Worm (Caenorhabditis elegans) whole organism, late embryonic: ENCODE results near the gene K02E2.11.
"Not testable (repeated sequence)": the region's sequence is repeated elsewhere in the genome, so short reads cannot be mapped to it uniquely, and the experiment has no call there.

Source experiments
- K09A11.1 ChIP-seq: sonication (generic microtip); optimal IDR thresholded peaks from 2 replicates; lab custom pipeline; 2017; ENCODE audit warnings: antibody characterized with exemption, mild to moderate bottlenecking, missing genetic modification characterization, missing compliant biosample characterization; ENCODE audit not compliant: insufficient read depth
- T23F11.4 ChIP-seq: fragments of 200-800 bp; sonication (Bioruptor generic); optimal IDR thresholded peaks from 2 replicates; lab custom pipeline; 2018; ENCODE audit warnings: mild to moderate bottlenecking, missing genetic modification characterization, missing compliant biosample characterization
- Y22D7AL.16 ChIP-seq: sonication (generic microtip); optimal IDR thresholded peaks from 2 replicates; lab custom pipeline; 2016; ENCODE audit warnings: missing genetic modification characterization, missing compliant biosample characterization
- ahr-1 ChIP-seq: sonication (generic microtip); optimal IDR thresholded peaks from 2 replicates; lab custom pipeline; 2016; ENCODE audit warnings: missing genetic modification characterization, missing compliant biosample characterization
- ama-1 ChIP-seq: fragments of 150-350 bp; optimal IDR thresholded peaks from 2 replicates; lab custom pipeline; 2014
- ceh-18 ChIP-seq: sonication (generic microtip); optimal IDR thresholded peaks from 2 replicates; lab custom pipeline; 2016; ENCODE audit warnings: missing genetic modification characterization, missing compliant biosample characterization
- ceh-24 ChIP-seq: sonication (generic microtip); optimal IDR thresholded peaks from 2 replicates; lab custom pipeline; 2016; ENCODE audit warnings: mild to moderate bottlenecking, missing genetic modification characterization, missing compliant biosample characterization
- ceh-31 ChIP-seq: sonication (generic microtip); optimal IDR thresholded peaks from 2 replicates; lab custom pipeline; 2016; ENCODE audit warnings: missing genetic modification characterization, missing compliant biosample characterization
- ceh-34 ChIP-seq: sonication (generic microtip); optimal IDR thresholded peaks from 2 replicates; lab custom pipeline; 2016; ENCODE audit warnings: mild to moderate bottlenecking, missing genetic modification characterization, missing compliant biosample characterization
- ceh-9 ChIP-seq: sonication (generic microtip); optimal IDR thresholded peaks from 2 replicates; lab custom pipeline; 2016; ENCODE audit warnings: mild to moderate bottlenecking, missing genetic modification characterization, inconsistent platforms, missing compliant biosample characterization
- dmd-4 ChIP-seq: sonication (generic microtip); optimal IDR thresholded peaks from 2 replicates; lab custom pipeline; 2016; ENCODE audit warnings: borderline replicate concordance, missing genetic modification characterization, missing compliant biosample characterization
- eyg-1 ChIP-seq: sonication (generic microtip); optimal IDR thresholded peaks from 2 replicates; lab custom pipeline; 2016; ENCODE audit warnings: missing genotype, missing genetic modification characterization, missing compliant biosample characterization
- fkh-6 ChIP-seq: sonication (generic microtip); optimal IDR thresholded peaks from 2 replicates; lab custom pipeline; 2016; ENCODE audit warnings: missing genetic modification characterization, missing compliant biosample characterization
- gmeb-2 ChIP-seq: sonication (generic microtip); optimal IDR thresholded peaks from 2 replicates; lab custom pipeline; 2016; ENCODE audit warnings: missing genetic modification characterization, inconsistent platforms, missing compliant biosample characterization
- hlh-13 ChIP-seq: fragments of 200-800 bp; sonication (Bioruptor generic); optimal IDR thresholded peaks from 2 replicates; lab custom pipeline; 2018; ENCODE audit warnings: mild to moderate bottlenecking, missing genetic modification characterization, missing compliant biosample characterization
- hlh-15 ChIP-seq: sonication (generic microtip); optimal IDR thresholded peaks from 2 replicates; lab custom pipeline; 2016; ENCODE audit warnings: missing genetic modification characterization, missing compliant biosample characterization
- hlh-30 ChIP-seq: sonication (generic microtip); optimal IDR thresholded peaks from 2 replicates; lab custom pipeline; 2017; ENCODE audit warnings: antibody characterized with exemption, missing genetic modification characterization, missing compliant biosample characterization; ENCODE audit not compliant: insufficient read depth
- hlh-8 ChIP-seq: sonication (generic microtip); optimal IDR thresholded peaks from 2 replicates; lab custom pipeline; 2016; ENCODE audit warnings: missing genotype, missing genetic modification characterization, missing compliant biosample characterization
- lin-11 ChIP-seq: fragments of 200-800 bp; sonication (Bioruptor generic); optimal IDR thresholded peaks from 2 replicates; lab custom pipeline; 2018; ENCODE audit warnings: mild to moderate bottlenecking, missing genetic modification characterization, missing compliant biosample characterization
- nfya-1 ChIP-seq: sonication (generic microtip); optimal IDR thresholded peaks from 2 replicates; lab custom pipeline; 2017; ENCODE audit warnings: missing genetic modification characterization, mild to moderate bottlenecking, missing compliant biosample characterization, antibody characterized with exemption, moderate library complexity
- nhr-11 ChIP-seq: fragments of 150-350 bp; optimal IDR thresholded peaks from 2 replicates; lab custom pipeline; 2014; ENCODE audit warnings: missing biosample characterization, missing genetic modification characterization
- odd-2 ChIP-seq: sonication (generic microtip); optimal IDR thresholded peaks from 2 replicates; lab custom pipeline; 2017; ENCODE audit warnings: antibody characterized with exemption, mild to moderate bottlenecking, missing genetic modification characterization, missing compliant biosample characterization
- pag-3 ChIP-seq: sonication (generic microtip); optimal IDR thresholded peaks from 2 replicates; lab custom pipeline; 2016; ENCODE audit warnings: missing compliant biosample characterization, missing genetic modification characterization, borderline replicate concordance
- pha-2 ChIP-seq: sonication (generic microtip); optimal IDR thresholded peaks from 2 replicates; lab custom pipeline; 2017; ENCODE audit warnings: mild to moderate bottlenecking, missing genetic modification characterization, missing compliant biosample characterization
- pha-4 ChIP-seq: fragments of 150-350 bp; optimal IDR thresholded peaks from 2 replicates; lab custom pipeline; 2018; ENCODE audit warnings: missing biosample characterization, missing genetic modification reagents, missing genetic modification characterization
- pros-1 ChIP-seq: fragments of 150-350 bp; optimal IDR thresholded peaks from 2 replicates; lab custom pipeline; 2014; ENCODE audit warnings: missing biosample characterization, missing genetic modification reagents, missing genetic modification characterization
- rnt-1 ChIP-seq: sonication (generic microtip); optimal IDR thresholded peaks from 2 replicates; lab custom pipeline; 2016; ENCODE audit warnings: missing genetic modification characterization, missing compliant biosample characterization
- sox-2 ChIP-seq: fragments of 200-800 bp; sonication (Bioruptor generic); IDR thresholded peaks from 2 replicates; pipeline ENCODE4 v1.3.6; 2022; ENCODE audit warnings: missing genetic modification reagents, missing genetic modification characterization, missing compliant biosample characterization
- sox-4 ChIP-seq: sonication (generic microtip); optimal IDR thresholded peaks from 2 replicates; lab custom pipeline; 2017; ENCODE audit warnings: mild to moderate bottlenecking, missing genetic modification characterization, inconsistent platforms, missing compliant biosample characterization
- tbx-2 ChIP-seq: sonication (generic microtip); optimal IDR thresholded peaks from 2 replicates; lab custom pipeline; 2016; ENCODE audit warnings: missing genetic modification characterization, missing compliant biosample characterization
- unc-3 ChIP-seq, 2 experiments: fragments of 200-800 bp in 1 of 2; sonication (Bioruptor generic) in 1 of 2; sonication (generic microtip) in 1 of 2; conservative IDR thresholded peaks in 1 of 2; optimal IDR thresholded peaks in 1 of 2; 2 replicates each; pipeline versions ENCODE4 v1.3.6 to Lab custom; 2016 to 2022; ENCODE audit warnings: missing compliant biosample characterization in 2 of 2, missing genetic modification characterization in 2 of 2, missing genetic modification reagents in 1 of 2
- unc-42 ChIP-seq: sonication (generic microtip); optimal IDR thresholded peaks from 2 replicates; lab custom pipeline; 2016; ENCODE audit warnings: missing genotype, missing genetic modification characterization, missing compliant biosample characterization
- unc-55 ChIP-seq: sonication (generic microtip); optimal IDR thresholded peaks from 2 replicates; lab custom pipeline; 2017; ENCODE audit warnings: missing biosample characterization, missing genetic modification reagents, missing genetic modification characterization

Gene K02E2.11

DNA sequence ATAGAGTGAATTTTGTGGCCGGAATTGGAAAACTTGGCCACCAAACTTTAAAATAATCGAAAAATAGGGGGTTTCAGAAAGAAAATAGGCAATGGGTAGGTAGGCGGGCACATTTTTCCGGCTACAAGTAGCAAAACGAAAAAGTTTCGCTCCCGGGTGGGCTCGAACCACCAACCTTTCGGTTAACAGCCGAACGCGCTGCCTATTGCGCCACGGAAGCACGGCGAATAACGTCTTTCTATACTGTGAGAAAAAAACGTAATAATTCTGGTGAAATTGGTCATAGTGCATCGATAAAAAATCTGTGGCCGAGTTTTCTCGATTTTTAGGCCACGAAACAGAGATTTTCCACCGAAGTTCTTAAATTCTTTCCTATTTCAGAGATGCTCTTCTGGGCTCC, 32.7 kb upstream of the K02E2.11 start:
- TF ChIP-seq ceh-9 (tag; lab: Kevin White, UChicago) (no peak), hlh-30 (tag; lab: Kevin White, UChicago) (no peak), hlh-8 (tag; lab: Kevin White, UChicago) (no peak)
- TF ChIP-seq, all 69 proteins: peak for 0

DNA sequence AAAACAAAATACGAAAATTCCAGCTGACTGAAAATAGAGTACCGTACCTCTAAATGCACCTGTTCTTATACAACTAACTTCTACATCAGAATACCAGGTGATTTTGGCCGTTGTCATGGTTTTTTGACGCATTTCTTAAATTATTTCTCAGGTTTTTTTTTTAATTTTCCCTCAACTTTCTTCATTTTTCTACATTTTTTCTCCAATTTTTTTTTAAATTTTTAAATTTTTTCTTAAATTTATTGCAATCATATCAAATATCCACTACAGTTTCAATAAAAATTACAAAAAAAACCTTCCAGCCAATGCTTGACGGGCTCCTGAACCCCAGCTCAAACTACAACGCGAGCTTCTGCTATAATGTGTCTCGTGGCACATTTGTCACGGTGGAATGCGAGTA, 31.9 kb upstream of the K02E2.11 start, which contains the start of gene K02E2.1:
Gene K02E2.1, plus strand, starts transcription at position 301 of the 400 bp plus-strand sequence.
- no peak for TF ChIP-seq eyg-1 (tag; lab: Kevin White, UChicago)
- TF ChIP-seq lin-11 (tag; lab: Kevin White, UChicago), result no peak

ce11 chrV:20356472-20356871, 26.6 kb upstream of the K02E2.11 start, which contains the start of gene grd-11:
TSS of gene grd-11 (plus strand) at chrV:20356772.
- no peak for TF ChIP-seq pha-2 (tag; lab: Kevin White, UChicago)
- TF ChIP-seq Y22D7AL.16, result no peak
- no peak for TF ChIP-seq tbx-2
- TF ChIP-seq pha-4 (tag; lab: Kevin White, UChicago), result no peak
- no peak for TF ChIP-seq ceh-24 (tag; lab: Kevin White, UChicago)
- no peak for TF ChIP-seq hlh-13 (GFP tag; lab: Kevin White, UChicago)
- TF ChIP-seq ceh-31 (tag; lab: Kevin White, UChicago), result no peak
- no peak for TF ChIP-seq odd-2 (tag; lab: Kevin White, UChicago)
- no peak for TF ChIP-seq K09A11.1 (tag; lab: Kevin White, UChicago)
- no peak for TF ChIP-seq unc-42 (tag; lab: Kevin White, UChicago)
- no peak for TF ChIP-seq nhr-11
- TF ChIP-seq ceh-18, result no peak
- TF ChIP-seq pag-3 (tag; lab: Kevin White, UChicago), result no peak
- TF ChIP-seq sox-4 (tag; lab: Kevin White, UChicago), result no peak
- TF ChIP-seq pros-1, result no peak
- no peak for TF ChIP-seq dmd-4 (tag; lab: Kevin White, UChicago)
- TF ChIP-seq sox-2, result no peak

- no peak for TF ChIP-seq rnt-1
- TF ChIP-seq dmd-4 (tag; lab: Kevin White, UChicago), result no peak
- TF ChIP-seq nfya-1 (tag; lab: Kevin White, UChicago), result no peak
- TF ChIP-seq ama-1 (lab: Kevin White, UChicago), result no peak
- TF ChIP-seq ahr-1 (tag; lab: Kevin White, UChicago), result no peak
- no peak for TF ChIP-seq hlh-30 (tag; lab: Kevin White, UChicago)
- TF ChIP-seq pha-4 (tag; lab: Kevin White, UChicago), result no peak
- no peak for TF ChIP-seq unc-3 (GFP tag; conservative IDR thresholded peaks at IDR 0.05; lab: Robert Waterston, UW)
- no peak for TF ChIP-seq unc-3 (tag; optimal IDR thresholded peaks at IDR 0.05; lab: Kevin White, UChicago)
- TF ChIP-seq unc-55 (GFP tag; lab: Kevin White, UChicago), result no peak
These were observed 16.3 kb upstream of the K02E2.11 start, which contains the start of gene K02E2.8 for ce11 chrV:20366839-20367238. TSS of gene K02E2.8 (minus strand) at chrV:20366939.

- TF ChIP-seq hlh-15, nfya-1, ahr-1 (tag; lab: Kevin White, UChicago): not testable (repeated sequence)
These were observed 14.0 kb upstream of the K02E2.11 start, which contains the start of gene srh-177 for ce11 chrV:20369153-20369552. TSS of gene srh-177 (minus strand) at chrV:20369253.

DNA sequence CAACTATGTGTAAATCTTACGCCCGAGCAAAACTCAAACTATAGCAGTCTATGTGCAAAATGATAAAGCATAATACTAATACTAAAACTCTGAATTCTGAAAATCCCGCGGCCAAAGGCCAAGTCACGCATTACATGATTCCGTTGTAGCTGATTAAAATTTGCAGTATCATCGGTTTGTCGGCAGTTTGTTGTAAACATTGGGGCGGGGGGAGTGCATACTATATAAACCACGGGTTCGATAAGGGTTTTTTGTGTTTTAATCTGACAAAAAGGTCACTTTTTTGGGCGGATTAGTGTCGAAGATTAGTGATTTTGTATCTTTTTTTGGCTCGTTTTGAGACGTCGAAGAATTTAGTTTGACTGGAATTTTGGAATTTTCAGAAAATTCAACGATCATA, 8.6 kb upstream of the K02E2.11 start:
- no peak for TF ChIP-seq gmeb-2 (tag; lab: Kevin White, UChicago)
- no peak for TF ChIP-seq ceh-34
- TF ChIP-seq T23F11.4, result no peak
- no peak for TF ChIP-seq ceh-24 (tag; lab: Kevin White, UChicago)
- no peak for TF ChIP-seq fkh-6
- TF ChIP-seq pros-1, result no peak
- TF ChIP-seq rnt-1, result no peak
- TF ChIP-seq unc-55 (GFP tag; lab: Kevin White, UChicago), result no peak
